Fruit fly (Drosophila melanogaster) whole organism, embryonic: ENCODE data around the gene CG31343.

Source experiments
- Ada2b ChIP-seq: fragments of 200-800 bp; sonication (Bioruptor generic); IDR thresholded peaks from 2 replicates; pipeline ENCODE4 v1.3.6; 2022; ENCODE audit warnings: missing biosample characterization, missing genetic modification characterization
- Awh ChIP-seq: fragments of 200-800 bp; sonication (Bioruptor generic); IDR thresholded peaks from 2 replicates; pipeline ENCODE4, ENCODE4 v1.3.6; 2022; ENCODE audit warnings: missing biosample characterization, missing genetic modification characterization
- C15 ChIP-seq: fragments of 200-800 bp; sonication (Bioruptor generic); IDR thresholded peaks from 3 replicates; pipeline ENCODE4 v1.3.6; 2022; ENCODE audit warnings: missing biosample characterization, missing genetic modification characterization
- CG11504 ChIP-seq: fragments of 200-800 bp; sonication (Bioruptor generic); optimal IDR thresholded peaks from 3 replicates; lab custom pipeline; 2019; ENCODE audit warnings: missing biosample characterization, mild to moderate bottlenecking, missing genetic modification characterization, moderate library complexity
- CG11695 ChIP-seq: fragments of 200-800 bp; sonication (Bioruptor generic); IDR thresholded peaks from 3 replicates; pipeline ENCODE4 v1.3.6; 2022; ENCODE audit warnings: missing biosample characterization, missing genetic modification characterization
- CG12769 ChIP-seq: fragments of 200-800 bp; sonication (Bioruptor generic); optimal IDR thresholded peaks from 2 replicates; lab custom pipeline; 2019; ENCODE audit warnings: missing biosample characterization, mild to moderate bottlenecking, missing genetic modification characterization, moderate library complexity
- CG13624 ChIP-seq: fragments of 200-800 bp; sonication (Bioruptor generic); optimal IDR thresholded peaks from 2 replicates; lab custom pipeline; 2016; ENCODE audit warnings: missing biosample characterization, missing genetic modification characterization
- CG14050 ChIP-seq: fragments of 200-800 bp; sonication (Bioruptor generic); IDR thresholded peaks from 3 replicates; pipeline ENCODE4 v1.3.6; 2022; ENCODE audit warnings: missing biosample characterization, missing genetic modification characterization
- CG1529 ChIP-seq: fragments of 200-800 bp; sonication (Bioruptor generic); optimal IDR thresholded peaks from 3 replicates; lab custom pipeline; 2018; ENCODE audit warnings: missing biosample characterization, missing genetic modification characterization
- CG15696 ChIP-seq: fragments of 200-800 bp; sonication (Bioruptor generic); optimal IDR thresholded peaks from 2 replicates; lab custom pipeline; 2019; ENCODE audit warnings: missing biosample characterization, mild to moderate bottlenecking, missing genetic modification characterization, moderate library complexity
- CG16815 ChIP-seq: fragments of 200-800 bp; sonication (Bioruptor generic); optimal IDR thresholded peaks from 3 replicates; lab custom pipeline; 2017; ENCODE audit warnings: missing biosample characterization, mild to moderate bottlenecking, missing genetic modification characterization
- CG2129 ChIP-seq: fragments of 200-800 bp; sonication (Bioruptor generic); IDR thresholded peaks from 2 replicates; pipeline ENCODE4 v1.3.6; 2022; ENCODE audit warnings: missing biosample characterization, missing genetic modification characterization; ENCODE audit not compliant: partially characterized antibody
- CG2678 ChIP-seq: fragments of 200-800 bp; sonication (Bioruptor generic); optimal IDR thresholded peaks from 3 replicates; lab custom pipeline; 2019; ENCODE audit warnings: missing biosample characterization, mild to moderate bottlenecking, missing genetic modification characterization, moderate library complexity
- CG31224 ChIP-seq: fragments of 200-800 bp; sonication (Bioruptor generic); IDR thresholded peaks from 2 replicates; pipeline ENCODE4 v1.3.6; 2022; ENCODE audit warnings: missing biosample characterization, missing genetic modification characterization
- CG33213 ChIP-seq: fragments of 200-800 bp; sonication (Bioruptor generic); optimal IDR thresholded peaks from 3 replicates; lab custom pipeline; 2016; ENCODE audit warnings: missing biosample characterization, missing genetic modification characterization
- CG4820 ChIP-seq: fragments of 200-800 bp; sonication (Bioruptor generic); optimal IDR thresholded peaks from 3 replicates; lab custom pipeline; 2016; ENCODE audit warnings: missing biosample characterization, missing genetic modification characterization
- CG6813 ChIP-seq: fragments of 200-800 bp; sonication (Bioruptor generic); optimal IDR thresholded peaks from 2 replicates; lab custom pipeline; 2017; ENCODE audit warnings: missing biosample characterization, missing genetic modification characterization, mild to moderate bottlenecking, moderate library complexity, missing genetic modification reagents
- CG7357 ChIP-seq: fragments of 200-800 bp; sonication (Bioruptor generic); IDR thresholded peaks from 3 replicates; pipeline ENCODE4 v1.3.6; 2022; ENCODE audit warnings: missing biosample characterization, missing genetic modification characterization
- D19A ChIP-seq: fragments of 200-800 bp; optimal IDR thresholded peaks from 3 replicates; lab custom pipeline; 2019; ENCODE audit warnings: missing biosample characterization, mild to moderate bottlenecking, missing genetic modification characterization, moderate library complexity
- Dip3 ChIP-seq: fragments of 200-800 bp; sonication (Bioruptor generic); optimal IDR thresholded peaks from 3 replicates; lab custom pipeline; 2016; ENCODE audit warnings: missing biosample characterization, missing genetic modification characterization
- Doc2 ChIP-seq: fragments of 200-800 bp; sonication (Bioruptor generic); IDR thresholded peaks from 2 replicates; pipeline ENCODE4 v1.3.6; 2022; ENCODE audit warnings: missing biosample characterization, missing genetic modification characterization
- Drgx ChIP-seq: fragments of 200-800 bp; sonication (Bioruptor generic); IDR thresholded peaks from 2 replicates; pipeline ENCODE4 v1.3.6; 2022; ENCODE audit warnings: missing biosample characterization, missing genetic modification characterization
- HmgZ ChIP-seq: fragments of 200-800 bp; sonication (Bioruptor generic); optimal IDR thresholded peaks from 2 replicates; lab custom pipeline; 2018; ENCODE audit warnings: missing biosample characterization, mild to moderate bottlenecking, missing genetic modification characterization
- Neu2 ChIP-seq: fragments of 200-800 bp; sonication (Bioruptor generic); optimal IDR thresholded peaks from 3 replicates; lab custom pipeline; 2016; ENCODE audit warnings: missing biosample characterization, missing genetic modification characterization, borderline replicate concordance
- Rfx ChIP-seq: fragments of 200-800 bp; sonication (Bioruptor generic); IDR thresholded peaks from 2 replicates; pipeline ENCODE4 v1.3.6; 2022; ENCODE audit warnings: missing biosample characterization, missing genetic modification characterization
- Scr ChIP-seq: fragments of 200-800 bp; sonication (Bioruptor generic); IDR thresholded peaks from 2 replicates; pipeline ENCODE4 v1.3.6; 2022; ENCODE audit warnings: missing biosample characterization, missing genetic modification characterization; ENCODE audit not compliant: partially characterized antibody
- Spps ChIP-seq: fragments of 200-800 bp; sonication (Bioruptor generic); optimal IDR thresholded peaks from 2 replicates; lab custom pipeline; 2018; ENCODE audit warnings: missing biosample characterization, mild to moderate bottlenecking, missing genetic modification characterization
- Stat92E ChIP-seq, 3 experiments: fragments of >200 bp in 2 of 3; fragments of 200-800 bp in 1 of 3; sonication (Bioruptor generic) in 1 of 3; optimal IDR thresholded peaks; 2 replicates each; lab custom pipeline; 2017 to 2019; ENCODE audit warnings: missing biosample characterization in 3 of 3, missing genetic modification characterization in 3 of 3, mild to moderate bottlenecking in 1 of 3, moderate library complexity in 1 of 3
- Tbp ChIP-seq: fragments of >200 bp; optimal IDR thresholded peaks from 2 replicates; lab custom pipeline; 2018; ENCODE audit warnings: missing biosample characterization, missing genetic modification characterization
- ab ChIP-seq: fragments of 200-800 bp; sonication (Bioruptor generic); optimal IDR thresholded peaks from 2 replicates; lab custom pipeline; 2016; ENCODE audit warnings: missing biosample characterization, missing genetic modification characterization
- ac ChIP-seq: fragments of 200-800 bp; sonication (Bioruptor generic); optimal IDR thresholded peaks from 3 replicates; lab custom pipeline; 2017; ENCODE audit warnings: missing biosample characterization, mild to moderate bottlenecking, missing genetic modification characterization
- crol ChIP-seq: fragments of 200-800 bp; sonication (Bioruptor generic); IDR thresholded peaks from 2 replicates; pipeline ENCODE4 v1.3.6; 2022; ENCODE audit warnings: missing biosample characterization, missing genetic modification characterization
- crp ChIP-seq, 2 experiments: fragments of 200-800 bp; sonication (Bioruptor generic); optimal IDR thresholded peaks; 2 replicates in 1 of 2; 3 replicates in 1 of 2; lab custom pipeline; 2017; ENCODE audit warnings: missing biosample characterization in 2 of 2, missing genetic modification characterization in 2 of 2, mild to moderate bottlenecking in 1 of 2, moderate library complexity in 1 of 2
- cwo ChIP-seq: fragments of 200-800 bp; sonication (Bioruptor generic); optimal IDR thresholded peaks from 3 replicates; lab custom pipeline; 2017; ENCODE audit warnings: missing biosample characterization, missing genetic modification characterization, mild to moderate bottlenecking, moderate library complexity, missing genetic modification reagents
- ewg ChIP-seq: fragments of 200-800 bp; sonication (Bioruptor generic); optimal IDR thresholded peaks from 3 replicates; lab custom pipeline; 2017; ENCODE audit warnings: mild to moderate bottlenecking, missing biosample characterization, missing genetic modification reagents, missing genetic modification characterization
- exex ChIP-seq: fragments of 200-800 bp; sonication (Bioruptor generic); optimal IDR thresholded peaks from 4 replicates; lab custom pipeline; 2018; ENCODE audit warnings: missing biosample characterization, mild to moderate bottlenecking, missing genetic modification characterization, moderate library complexity
- grau ChIP-seq: fragments of 200-800 bp; optimal IDR thresholded peaks from 3 replicates; lab custom pipeline; 2019; ENCODE audit warnings: missing biosample characterization, mild to moderate bottlenecking, missing genetic modification characterization, moderate library complexity
- lbe ChIP-seq: fragments of 200-800 bp; sonication (Bioruptor generic); optimal IDR thresholded peaks from 2 replicates; lab custom pipeline; 2016; ENCODE audit warnings: missing biosample characterization, mild to moderate bottlenecking, missing genetic modification characterization
- oc ChIP-seq: fragments of 200-800 bp; sonication (Bioruptor generic); optimal IDR thresholded peaks from 2 replicates; lab custom pipeline; 2018; ENCODE audit warnings: missing biosample characterization, mild to moderate bottlenecking, missing genetic modification characterization, moderate library complexity
- psq ChIP-seq: fragments of 200-800 bp; sonication (Bioruptor generic); optimal IDR thresholded peaks from 2 replicates; lab custom pipeline; 2017; ENCODE audit warnings: missing biosample characterization, missing genetic modification characterization
- run ChIP-seq: fragments of 200-800 bp; sonication (Bioruptor generic); optimal IDR thresholded peaks from 3 replicates; lab custom pipeline; 2018; ENCODE audit warnings: missing biosample characterization, mild to moderate bottlenecking, missing genetic modification characterization
- unc-4 ChIP-seq: fragments of 200-800 bp; sonication (Bioruptor generic); IDR thresholded peaks from 2 replicates; pipeline ENCODE4 v1.3.6; 2022; ENCODE audit warnings: missing biosample characterization, missing genetic modification characterization; ENCODE audit not compliant: partially characterized antibody
- wdn ChIP-seq: fragments of 200-800 bp; sonication (Bioruptor generic); IDR thresholded peaks from 2 replicates; pipeline ENCODE4 v1.3.6; 2022; ENCODE audit warnings: missing biosample characterization, missing genetic modification characterization
- wor ChIP-seq: fragments of 200-800 bp; sonication (Bioruptor generic); IDR thresholded peaks from 2 replicates; pipeline ENCODE4 v1.3.6; 2022; ENCODE audit warnings: missing biosample characterization, missing genetic modification characterization

Gene CG31343

DNA sequence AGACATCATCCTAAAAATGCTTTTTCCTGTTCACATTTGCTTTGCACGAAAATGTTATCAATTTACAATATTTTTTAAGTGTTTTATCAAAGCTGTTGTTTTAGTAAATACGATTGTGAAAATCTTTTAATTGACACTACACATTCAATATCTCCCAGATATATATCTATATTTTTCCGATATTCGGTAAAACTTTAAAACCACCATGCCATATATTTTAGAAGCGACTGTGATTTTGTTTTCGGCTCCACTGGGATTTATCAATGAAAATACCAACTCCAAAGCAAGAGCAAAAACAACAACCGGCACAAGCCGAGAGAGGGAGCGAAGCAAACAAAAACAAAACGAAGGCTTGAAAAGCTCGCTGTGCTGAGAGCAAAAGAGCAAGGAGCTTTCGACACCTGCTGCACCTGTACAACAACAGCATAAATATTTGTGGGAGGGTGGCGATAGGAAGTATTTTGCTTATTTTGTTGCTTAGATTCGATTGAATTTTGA is 25.1 kb upstream of the CG31343 start (continued):
- TF ChIP-seq ab (no peak), Doc2 (no peak), Scr (GFP tag; lab: Robert Waterston, UW) (no peak), CG12769 (tag; lab: Kevin White, UChicago) (no peak), C15 (GFP tag; lab: Robert Waterston, UW) (no peak), unc-4 (GFP tag; lab: Robert Waterston, UW) (no peak), Tbp (GFP tag; lab: Kevin White, UChicago) (no peak), CG1529 (GFP tag; lab: Kevin White, UChicago) (peak; percentile 9), wdn (no peak), run (tag; lab: Kevin White, UChicago) (peak; percentile 34), CG33213 (GFP tag; lab: Kevin White, UChicago) (no peak), psq (GFP tag; lab: Kevin White, UChicago) (no peak), Spps (tag; lab: Kevin White, UChicago) (no peak), exex (tag; lab: Kevin White, UChicago) (no peak), CG2678 (tag; lab: Kevin White, UChicago) (peak; percentile 66), CG16815 (no peak), ewg (no peak), CG13624 (GFP tag; lab: Kevin White, UChicago) (peak; percentile 25), CG11504 (peak; percentile 66), Rfx (GFP tag; lab: Robert Waterston, UW) (peak; percentile 55), Stat92E (GFP tag; optimal IDR thresholded peaks at IDR 0.05; lab: Kevin White, UChicago) (no peak), crol (GFP tag; lab: Robert Waterston, UW) (no peak), Ada2b (GFP tag; lab: Robert Waterston, UW) (0 out of 2 replicates have a peak, but pooled peaks have one; percentile 31), cwo (GFP tag; lab: Kevin White, UChicago) (peak; percentile 25), grau (tag; lab: Kevin White, UChicago) (peak; percentile 53), CG6813 (GFP tag; lab: Kevin White, UChicago) (peak; percentile 2), CG31224 (GFP tag; lab: Robert Waterston, UW) (peak; percentile 33; the same call in 1 of the 2 replicates), CG14050 (GFP tag; lab: Robert Waterston, UW) (no peak), Dip3 (GFP tag; lab: Kevin White, UChicago) (peak; percentile 26), crp (GFP tag; optimal IDR thresholded peaks at IDR 0.05; lab: Kevin White, UChicago) (peak in 1 of 2 experiments; percentile 30), HmgZ (tag; lab: Kevin White, UChicago) (no peak)

dm6 chr3R:21722457-21722856 is 22.6 kb upstream of the CG31343 start:
- no peak for TF ChIP-seq ac
- no peak for TF ChIP-seq lbe (GFP tag; lab: Kevin White, UChicago)
- TF ChIP-seq Drgx (GFP tag; lab: Robert Waterston, UW), result 0 out of 2 replicates have a peak, but pooled peaks have one; percentile 11
- TF ChIP-seq CG11695 (GFP tag; lab: Robert Waterston, UW), result no peak
- no peak for TF ChIP-seq psq (GFP tag; lab: Kevin White, UChicago)
- TF ChIP-seq, all 482 proteins: peak for 1

dm6 chr3R:21726593-21726992 is 18.5 kb upstream of the CG31343 start:
- TF ChIP-seq wor (GFP tag; lab: Robert Waterston, UW) (no peak), CG2129 (GFP tag; lab: Robert Waterston, UW) (no peak), CG4820 (GFP tag; lab: Kevin White, UChicago) (no peak), Neu2 (no peak), CG7357 (GFP tag; lab: Robert Waterston, UW) (no peak), Awh (GFP tag; lab: Robert Waterston, UW) (0 out of 2 replicates have a peak, but pooled peaks have one; percentile 32), CG15696 (no peak), D19A (tag; lab: Kevin White, UChicago) (no peak), oc (tag; lab: Kevin White, UChicago) (peak; percentile 53)
